Fruit fly (Drosophila melanogaster) S2 (cell line): Measurements from ENCODE around the gene mre11.

Source experiments
- CG8478 ChIP-seq: fragments of >200 bp; optimal IDR thresholded peaks from 2 replicates; lab custom pipeline; 2018
- CTCF ChIP-seq, 2 experiments: fragments of >200 bp; optimal IDR thresholded peaks; 2 replicates each; lab custom pipeline; 2018

- TF ChIP-seq CG8478 (no peak), CTCF (optimal IDR thresholded peaks at IDR 0.05; lab: Kevin White, UChicago) (no peak)
These were observed 30.7 kb upstream of the mre11 start for dm6 chr2L:11251181-11251580.
